Fruit fly (Drosophila melanogaster) whole organism, embryonic: Measurements from ENCODE around the gene Ddc.

Experiments used
- Antp ChIP-seq: fragments of 200-800 bp; sonication (Bioruptor generic); optimal IDR thresholded peaks from 3 replicates; lab custom pipeline; 2016; ENCODE audit warnings: missing biosample characterization, missing genetic modification characterization
- BEAF-32 ChIP-seq: fragments of 200-800 bp; sonication (Bioruptor generic); optimal IDR thresholded peaks from 3 replicates; lab custom pipeline; 2017; ENCODE audit warnings: missing biosample characterization, missing genetic modification characterization, mild to moderate bottlenecking, moderate library complexity, missing genetic modification reagents
- Bgb ChIP-seq: fragments of 200-800 bp; sonication (Bioruptor generic); IDR thresholded peaks from 2 replicates; pipeline ENCODE4 v1.3.6; 2022; ENCODE audit warnings: missing biosample characterization, missing genetic modification characterization; ENCODE audit not compliant: partially characterized antibody
- CG10959 ChIP-seq: fragments of 200-800 bp; sonication (Bioruptor generic); IDR thresholded peaks from 2 replicates; pipeline ENCODE4 v1.3.6; 2022; ENCODE audit warnings: missing biosample characterization, missing genetic modification characterization
- CG11560 ChIP-seq: fragments of 200-800 bp; sonication (Bioruptor generic); IDR thresholded peaks from 3 replicates; pipeline ENCODE4 v1.3.6; 2022; ENCODE audit warnings: missing biosample characterization, missing genetic modification characterization
- CG17359 ChIP-seq: fragments of 200-800 bp; sonication (Bioruptor generic); optimal IDR thresholded peaks from 3 replicates; lab custom pipeline; 2018; ENCODE audit warnings: missing biosample characterization, mild to moderate bottlenecking, missing genetic modification characterization, moderate library complexity
- CG17361 ChIP-seq: fragments of 200-800 bp; sonication (Bioruptor generic); IDR thresholded peaks from 3 replicates; pipeline ENCODE4 v1.3.6; 2022; ENCODE audit warnings: missing biosample characterization, missing genetic modification characterization
- CG2712 ChIP-seq: fragments of 200-800 bp; optimal IDR thresholded peaks from 3 replicates; lab custom pipeline; 2019; ENCODE audit warnings: missing biosample characterization, mild to moderate bottlenecking, missing genetic modification characterization, moderate library complexity
- CG2889 ChIP-seq: fragments of 200-800 bp; sonication (Bioruptor generic); IDR thresholded peaks from 3 replicates; pipeline ENCODE4 v1.3.6; 2022; ENCODE audit warnings: missing biosample characterization, missing genetic modification characterization
- CG3065 ChIP-seq: fragments of 200-800 bp; sonication (Bioruptor generic); optimal IDR thresholded peaks from 2 replicates; lab custom pipeline; 2016; ENCODE audit warnings: missing biosample characterization, missing genetic modification characterization
- CG3838 ChIP-seq: fragments of 200-800 bp; sonication (Bioruptor generic); optimal IDR thresholded peaks from 3 replicates; lab custom pipeline; 2016; ENCODE audit warnings: missing biosample characterization, missing genetic modification characterization
- CG4854 ChIP-seq: fragments of 200-800 bp; sonication (Bioruptor generic); optimal IDR thresholded peaks from 2 replicates; lab custom pipeline; 2016; ENCODE audit warnings: missing biosample characterization, missing genetic modification characterization, inconsistent platforms
- CG5180 ChIP-seq: fragments of 200-800 bp; sonication (Bioruptor generic); optimal IDR thresholded peaks from 3 replicates; lab custom pipeline; 2017; ENCODE audit warnings: missing biosample characterization, missing genetic modification characterization, mild to moderate bottlenecking, moderate library complexity, missing genetic modification reagents
- CG5953 ChIP-seq: fragments of 200-800 bp; sonication (Bioruptor generic); IDR thresholded peaks from 2 replicates; pipeline ENCODE4 v1.3.6; 2022; ENCODE audit warnings: missing biosample characterization, missing genetic modification characterization
- CG6813 ChIP-seq: fragments of 200-800 bp; sonication (Bioruptor generic); optimal IDR thresholded peaks from 2 replicates; lab custom pipeline; 2017; ENCODE audit warnings: missing biosample characterization, missing genetic modification characterization, mild to moderate bottlenecking, moderate library complexity, missing genetic modification reagents
- CG7271 ChIP-seq: fragments of 200-800 bp; sonication (Bioruptor generic); optimal IDR thresholded peaks from 2 replicates; lab custom pipeline; 2018; ENCODE audit warnings: missing biosample characterization, mild to moderate bottlenecking, missing genetic modification characterization, moderate library complexity
- CG7556 ChIP-seq: fragments of 200-800 bp; sonication (Bioruptor generic); optimal IDR thresholded peaks from 2 replicates; lab custom pipeline; 2017; ENCODE audit warnings: missing biosample characterization, mild to moderate bottlenecking, missing genetic modification characterization
- CG8290 ChIP-seq, 3 experiments: fragments of 200-800 bp; sonication (Bioruptor generic); optimal IDR thresholded peaks; 2 replicates each; lab custom pipeline; 2016 to 2019; ENCODE audit warnings: missing biosample characterization in 3 of 3, missing genetic modification characterization in 3 of 3, mild to moderate bottlenecking in 2 of 3, moderate library complexity in 1 of 3
- CG8359 ChIP-seq: fragments of 200-800 bp; sonication (Bioruptor generic); optimal IDR thresholded peaks from 2 replicates; lab custom pipeline; 2017; ENCODE audit warnings: missing biosample characterization, mild to moderate bottlenecking, missing genetic modification characterization, borderline replicate concordance
- HmgD ChIP-seq: fragments of 200-800 bp; sonication (Bioruptor generic); optimal IDR thresholded peaks from 3 replicates; lab custom pipeline; 2016; ENCODE audit warnings: missing biosample characterization, missing genetic modification characterization
- MBD-R2 ChIP-seq: fragments of 200-800 bp; sonication (Bioruptor generic); IDR thresholded peaks from 2 replicates; pipeline ENCODE4 v1.3.6; 2022; ENCODE audit warnings: missing biosample characterization, missing genetic modification characterization
- MESR4 ChIP-seq: fragments of 200-800 bp; sonication (Bioruptor generic); optimal IDR thresholded peaks from 2 replicates; lab custom pipeline; 2018; ENCODE audit warnings: missing biosample characterization, mild to moderate bottlenecking, missing genetic modification characterization, moderate library complexity
- Oli ChIP-seq: fragments of 200-800 bp; sonication (Bioruptor generic); optimal IDR thresholded peaks from 2 replicates; lab custom pipeline; 2018; ENCODE audit warnings: missing biosample characterization, mild to moderate bottlenecking, missing genetic modification characterization, moderate library complexity
- PHDP ChIP-seq: fragments of 200-800 bp; sonication (Bioruptor generic); optimal IDR thresholded peaks from 3 replicates; lab custom pipeline; 2018; ENCODE audit warnings: missing biosample characterization, mild to moderate bottlenecking, missing genetic modification characterization, moderate library complexity
- Sry-β ChIP-seq: fragments of 200-800 bp; sonication (Bioruptor generic); optimal IDR thresholded peaks from 2 replicates; lab custom pipeline; 2018; ENCODE audit warnings: missing biosample characterization, mild to moderate bottlenecking, missing genetic modification characterization, moderate library complexity
- Sry-δ ChIP-seq: fragments of 200-800 bp; sonication (Bioruptor generic); optimal IDR thresholded peaks from 2 replicates; lab custom pipeline; 2016; ENCODE audit warnings: missing biosample characterization, missing genetic modification characterization
- Stat92E ChIP-seq, 3 experiments: fragments of >200 bp in 2 of 3; fragments of 200-800 bp in 1 of 3; sonication (Bioruptor generic) in 1 of 3; optimal IDR thresholded peaks; 2 replicates each; lab custom pipeline; 2017 to 2019; ENCODE audit warnings: missing biosample characterization in 3 of 3, missing genetic modification characterization in 3 of 3, mild to moderate bottlenecking in 1 of 3, moderate library complexity in 1 of 3
- Xbp1 ChIP-seq: fragments of 200-800 bp; sonication (Bioruptor generic); optimal IDR thresholded peaks from 3 replicates; lab custom pipeline; 2016; ENCODE audit warnings: missing biosample characterization, mild to moderate bottlenecking, missing genetic modification characterization
- ara ChIP-seq: fragments of 200-800 bp; sonication (Bioruptor generic); IDR thresholded peaks from 2 replicates; pipeline ENCODE4 v1.3.6; 2022; ENCODE audit warnings: missing biosample characterization, missing genetic modification characterization
- ato ChIP-seq: fragments of 200-800 bp; sonication (Bioruptor generic); IDR thresholded peaks from 2 replicates; pipeline ENCODE4 v1.3.6; 2022; ENCODE audit warnings: missing biosample characterization, missing genetic modification characterization; ENCODE audit not compliant: partially characterized antibody
- chinmo ChIP-seq: fragments of 200-800 bp; sonication (Bioruptor generic); IDR thresholded peaks from 4 replicates; pipeline ENCODE4 v1.3.6; 2022; ENCODE audit warnings: missing biosample characterization, missing genetic modification characterization; ENCODE audit not compliant: partially characterized antibody
- en ChIP-seq: fragments of 200-800 bp; sonication (Bioruptor generic); optimal IDR thresholded peaks from 2 replicates; lab custom pipeline; 2016; ENCODE audit warnings: missing biosample characterization, missing genetic modification characterization
- fd3F ChIP-seq: fragments of 200-800 bp; sonication (Bioruptor generic); optimal IDR thresholded peaks from 2 replicates; lab custom pipeline; 2018; ENCODE audit warnings: missing biosample characterization, mild to moderate bottlenecking, missing genetic modification characterization, moderate library complexity
- gce ChIP-seq: fragments of 200-800 bp; sonication (Bioruptor generic); IDR thresholded peaks from 3 replicates; pipeline ENCODE4 v1.3.6; 2022; ENCODE audit warnings: missing biosample characterization, missing genetic modification characterization
- gem ChIP-seq: fragments of 200-800 bp; sonication (Bioruptor generic); optimal IDR thresholded peaks from 2 replicates; lab custom pipeline; 2019; ENCODE audit warnings: missing biosample characterization, mild to moderate bottlenecking, missing genetic modification characterization, moderate library complexity
- grau ChIP-seq: fragments of 200-800 bp; optimal IDR thresholded peaks from 3 replicates; lab custom pipeline; 2019; ENCODE audit warnings: missing biosample characterization, mild to moderate bottlenecking, missing genetic modification characterization, moderate library complexity
- gsb-n ChIP-seq: fragments of 200-800 bp; sonication (Bioruptor generic); optimal IDR thresholded peaks from 3 replicates; lab custom pipeline; 2018; ENCODE audit warnings: missing biosample characterization, mild to moderate bottlenecking, missing genetic modification characterization
- insv ChIP-seq, 2 experiments: fragments of 200-800 bp; sonication (Bioruptor generic); optimal IDR thresholded peaks; 3 replicates each; lab custom pipeline; 2016 to 2018; ENCODE audit warnings: missing biosample characterization in 2 of 2, missing genetic modification characterization in 2 of 2
- knrl ChIP-seq: fragments of 200-800 bp; sonication (Bioruptor generic); IDR thresholded peaks from 3 replicates; pipeline ENCODE4 v1.3.6; 2022; ENCODE audit warnings: missing biosample characterization, missing genetic modification characterization; ENCODE audit not compliant: partially characterized antibody
- mirr ChIP-seq: fragments of 200-800 bp; sonication (Bioruptor generic); optimal IDR thresholded peaks from 3 replicates; lab custom pipeline; 2018; ENCODE audit warnings: missing biosample characterization, mild to moderate bottlenecking, missing genetic modification characterization
- nau ChIP-seq: fragments of 200-800 bp; sonication (Bioruptor generic); optimal IDR thresholded peaks from 3 replicates; lab custom pipeline; 2017; ENCODE audit warnings: missing biosample characterization, mild to moderate bottlenecking, missing genetic modification characterization, missing genetic modification reagents
- odd ChIP-seq: fragments of 200-800 bp; sonication (Bioruptor generic); optimal IDR thresholded peaks from 2 replicates; lab custom pipeline; 2017; ENCODE audit warnings: missing biosample characterization, mild to moderate bottlenecking, missing genetic modification characterization
- onecut ChIP-seq: fragments of 200-800 bp; sonication (Bioruptor generic); IDR thresholded peaks from 2 replicates; pipeline ENCODE4 v1.3.6; 2022; ENCODE audit warnings: missing biosample characterization, missing genetic modification characterization
- otp ChIP-seq: fragments of 200-800 bp; sonication (Bioruptor generic); IDR thresholded peaks from 3 replicates; pipeline ENCODE4, ENCODE4 v1.3.6; 2022; ENCODE audit warnings: missing biosample characterization, missing genetic modification characterization
- pfk ChIP-seq: fragments of 200-800 bp; sonication (Bioruptor generic); optimal IDR thresholded peaks from 2 replicates; lab custom pipeline; 2018; ENCODE audit warnings: missing biosample characterization, mild to moderate bottlenecking, missing genetic modification characterization, moderate library complexity
- pros ChIP-seq: fragments of 200-800 bp; sonication (Bioruptor generic); optimal IDR thresholded peaks from 3 replicates; lab custom pipeline; 2019; ENCODE audit warnings: missing biosample characterization, mild to moderate bottlenecking, missing genetic modification characterization, moderate library complexity
- vfl ChIP-seq: fragments of 200-800 bp; sonication (Bioruptor generic); optimal IDR thresholded peaks from 2 replicates; lab custom pipeline; 2016; ENCODE audit warnings: missing biosample characterization, missing genetic modification characterization
- z ChIP-seq: fragments of 200-800 bp; sonication (Bioruptor generic); IDR thresholded peaks from 3 replicates; pipeline ENCODE4 v1.3.6; 2022; ENCODE audit warnings: missing biosample characterization, missing genetic modification characterization

The Ddc gene

DNA sequence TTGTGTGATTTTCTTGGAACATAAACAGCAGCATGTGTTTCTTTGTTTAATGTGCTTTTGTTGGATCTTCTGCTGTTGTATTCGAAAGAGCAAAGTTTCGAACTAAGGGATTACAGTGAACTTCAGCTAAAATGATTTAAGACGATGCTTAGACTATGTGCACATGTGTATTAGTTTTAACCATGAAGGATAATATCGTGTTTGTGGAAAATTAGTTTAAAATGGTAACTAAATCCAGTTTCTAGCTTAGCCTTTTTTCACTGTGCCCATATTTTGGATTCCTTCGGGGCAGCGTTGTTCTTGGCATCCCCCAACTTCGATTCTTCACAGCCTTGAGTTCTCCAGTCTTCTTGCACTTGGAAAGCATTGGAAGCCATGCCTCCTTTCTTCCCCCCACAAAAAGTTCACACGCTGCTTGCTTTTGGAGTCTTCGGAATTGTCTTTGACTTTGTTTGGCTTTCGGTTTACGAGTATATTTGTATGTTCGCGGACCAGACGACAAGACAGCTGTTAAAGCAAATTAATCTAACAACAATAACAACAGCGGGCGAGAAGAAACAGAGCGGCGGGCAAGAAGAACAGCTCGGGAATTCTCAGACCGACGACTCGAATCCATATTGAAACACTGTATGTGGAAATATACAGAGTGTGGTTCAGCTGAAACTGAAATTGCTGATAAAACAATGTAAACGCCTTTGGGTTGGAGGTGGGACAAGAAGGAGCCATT, 20.3 kb upstream of the Ddc start:
- TF ChIP-seq Stat92E (GFP tag; optimal IDR thresholded peaks at IDR 0.05; lab: Kevin White, UChicago) (no peak), CG17359 (tag; lab: Kevin White, UChicago) (peak; percentile 29), CG11560 (no peak), CG3065 (GFP tag; lab: Kevin White, UChicago) (no peak), ato (GFP tag; lab: Robert Waterston, UW) (no peak), en (GFP tag; lab: Kevin White, UChicago) (no peak), CG7271 (peak; percentile 20), Bgb (GFP tag; lab: Robert Waterston, UW) (no peak), CG2712 (tag; lab: Kevin White, UChicago) (peak; percentile 16), HmgD (GFP tag; lab: Kevin White, UChicago) (no peak), MBD-R2 (GFP tag; lab: Robert Waterston, UW) (no peak), Oli (tag; lab: Kevin White, UChicago) (no peak), CG10959 (GFP tag; lab: Robert Waterston, UW) (no peak), CG2889 (GFP tag; lab: Robert Waterston, UW) (no peak), chinmo (0 out of 4 replicates have a peak, but pooled peaks have one; percentile 57), PHDP (tag; lab: Kevin White, UChicago) (no peak), ara (GFP tag; lab: Robert Waterston, UW) (no peak), CG5180 (GFP tag; lab: Kevin White, UChicago) (no peak), CG4854 (no peak), vfl (no peak), Antp (GFP tag; lab: Kevin White, UChicago) (peak; percentile 37), gsb-n (tag; lab: Kevin White, UChicago) (no peak), MESR4 (GFP tag; lab: Kevin White, UChicago) (no peak), fd3F (GFP tag; lab: Kevin White, UChicago) (peak; percentile 7), z (GFP tag; lab: Robert Waterston, UW) (0 out of 3 replicates have a peak, but pooled peaks have one; percentile 10), pros (GFP tag; lab: Kevin White, UChicago) (no peak), nau (GFP tag; lab: Kevin White, UChicago) (no peak), CG17361 (GFP tag; lab: Robert Waterston, UW) (0 out of 3 replicates have a peak, but pooled peaks have one; percentile 16), gem (tag; lab: Kevin White, UChicago) (no peak), BEAF-32 (GFP tag; lab: Kevin White, UChicago) (no peak), onecut (no peak), insv (GFP tag; optimal IDR thresholded peaks at IDR 0.05; lab: Kevin White, UChicago) (no peak), Sry-β (GFP tag; lab: Kevin White, UChicago) (no peak), CG7556 (GFP tag; lab: Kevin White, UChicago) (no peak), gce (GFP tag; lab: Robert Waterston, UW) (no peak), mirr (GFP tag; lab: Kevin White, UChicago) (peak; percentile 13), CG5953 (GFP tag; lab: Robert Waterston, UW) (0 out of 2 replicates have a peak, but pooled peaks have one; percentile 28), odd (GFP tag; lab: Kevin White, UChicago) (peak; percentile 21), CG8359 (GFP tag; lab: Kevin White, UChicago) (no peak), Xbp1 (GFP tag; lab: Kevin White, UChicago) (no peak), CG3838 (no peak), knrl (GFP tag; lab: Robert Waterston, UW) (no peak), CG8290 (GFP tag; optimal IDR thresholded peaks at IDR 0.05; lab: Kevin White, UChicago) (no peak), CG8290 (tag; optimal IDR thresholded peaks at IDR 0.05; lab: Kevin White, UChicago) (no peak), CG6813 (GFP tag; lab: Kevin White, UChicago) (peak; percentile 47), pfk (peak; percentile 12), grau (tag; lab: Kevin White, UChicago) (peak; percentile 48), otp (GFP tag; lab: Robert Waterston, UW) (0 out of 3 replicates have a peak, but pooled peaks have one; percentile 32), Sry-δ (no peak)
